Fruit fly (Drosophila melanogaster): ENCODE measurements around the gene CG31715.

Gene CG31715

dm6 chr2L:10327790-10328189 is 13.6 kb upstream of the CG31715 start, which contains the start of gene RnrL (continued):
- TF ChIP-seq gcm (GFP tag; optimal IDR thresholded peaks at IDR 0.05) (no peak), Hmx (GFP tag; optimal IDR thresholded peaks at IDR 0.05) (no peak), CG1603 (tag; optimal IDR thresholded peaks at IDR 0.05) (peak; percentile 95), CG4730 (GFP tag; IDR thresholded peaks at IDR 0.05) (no peak), CG10959 (GFP tag; IDR thresholded peaks at IDR 0.05) (no peak), al (GFP tag; IDR thresholded peaks at IDR 0.05) (no peak), pb (GFP tag; optimal IDR thresholded peaks at IDR 0.05) (no peak), CG16815 (GFP tag; optimal IDR thresholded peaks at IDR 0.05) (no peak), CG9797 (GFP tag; optimal IDR thresholded peaks at IDR 0.05) (peak; percentile 59), pzg (GFP tag; optimal IDR thresholded peaks at IDR 0.05) (peak; percentile 40), CG18764 (GFP tag; optimal IDR thresholded peaks at IDR 0.05) (no peak), wek (GFP tag; optimal IDR thresholded peaks at IDR 0.05) (no peak), CG7839 (tag; optimal IDR thresholded peaks at IDR 0.05) (no peak), Hr39 (optimal IDR thresholded peaks at IDR 0.05) (no peak), her (GFP tag; optimal IDR thresholded peaks at IDR 0.05) (no peak), Tbp (GFP tag; optimal IDR thresholded peaks at IDR 0.05) (no peak), br (optimal IDR thresholded peaks at IDR 0.05) (no peak), trh (GFP tag; optimal IDR thresholded peaks at IDR 0.05) (no peak), HHEX (GFP tag; optimal IDR thresholded peaks at IDR 0.05) (no peak), CG10366 (GFP tag; IDR thresholded peaks at IDR 0.05) (no peak), gfzf (GFP tag; optimal IDR thresholded peaks at IDR 0.05) (peak; percentile 64), CG10321 (GFP tag; IDR thresholded peaks at IDR 0.05) (no peak), CG3163 (GFP tag; optimal IDR thresholded peaks at IDR 0.05) (no peak), Dll (GFP tag; IDR thresholded peaks at IDR 0.05; ENCODE audit: partially characterized antibody) (no peak), nau (GFP tag; optimal IDR thresholded peaks at IDR 0.05) (no peak), CG12942 (GFP tag; optimal IDR thresholded peaks at IDR 0.05) (no peak), Chrac-16 (GFP tag; optimal IDR thresholded peaks at IDR 0.05) (no peak), CG12155 (GFP tag; optimal IDR thresholded peaks at IDR 0.05) (no peak), cad (GFP tag; optimal IDR thresholded peaks at IDR 0.05) (no peak), CG13296 (GFP tag; optimal IDR thresholded peaks at IDR 0.05) (no peak), stwl (tag; optimal IDR thresholded peaks at IDR 0.05) (peak; percentile 48), E2f2 (GFP tag; IDR thresholded peaks at IDR 0.05) (peak; percentile 80), CG14710 (tag; optimal IDR thresholded peaks at IDR 0.05) (peak; percentile 7), CG8290 (GFP tag; optimal IDR thresholded peaks at IDR 0.05) (peak; percentile 46), CG8290 (tag; optimal IDR thresholded peaks at IDR 0.05) (no peak), tup (GFP tag; optimal IDR thresholded peaks at IDR 0.05) (no peak), Rx (GFP tag; IDR thresholded peaks at IDR 0.05) (no peak), jing (GFP tag; optimal IDR thresholded peaks at IDR 0.05) (no peak), pfk (GFP tag; optimal IDR thresholded peaks at IDR 0.05) (peak; percentile 85), CG32767 (GFP tag; IDR thresholded peaks at IDR 0.05) (no peak), CG4404 (GFP tag; IDR thresholded peaks at IDR 0.05) (no peak), CG10274 (GFP tag; optimal IDR thresholded peaks at IDR 0.05) (no peak), lmd (GFP tag; IDR thresholded peaks at IDR 0.05) (no peak), CG17568 (GFP tag; optimal IDR thresholded peaks at IDR 0.05) (no peak), tio (GFP tag; optimal IDR thresholded peaks at IDR 0.05) (no peak), row (GFP tag; IDR thresholded peaks at IDR 0.05) (peak; percentile 39; the same call in 2 of the 3 replicates), ato (GFP tag; IDR thresholded peaks at IDR 0.05; ENCODE audit: partially characterized antibody) (no peak), CkIIα-i1 (GFP tag; IDR thresholded peaks at IDR 0.05) (no peak), HLH4C (GFP tag; IDR thresholded peaks at IDR 0.05; ENCODE audit: partially characterized antibody) (no peak), MBD-R2 (GFP tag; IDR thresholded peaks at IDR 0.05) (peak; percentile 37), CG18599 (GFP tag; optimal IDR thresholded peaks at IDR 0.05) (no peak), twi (tag; optimal IDR thresholded peaks at IDR 0.05) (no peak), CG6683 (GFP tag; optimal IDR thresholded peaks at IDR 0.05) (no peak)
